Worm (Caenorhabditis elegans): ENCODE results near the gene srxa-6.

- TF ChIP-seq aly-2 (tag; optimal IDR thresholded peaks at IDR 0.05) (no peak), ceh-82 (tag; optimal IDR thresholded peaks at IDR 0.05) (no peak), unc-62 (GFP tag; optimal IDR thresholded peaks at IDR 0.05) (no peak), blmp-1 (tag; optimal IDR thresholded peaks at IDR 0.05; ENCODE audit: insufficient read depth) (no peak), nhr-77 (tag; optimal IDR thresholded peaks at IDR 0.05) (no peak)
These were observed 18.5 kb upstream of the srxa-6 start for ce11 chrV:20716267-20716666.
